Worm (Caenorhabditis elegans) whole organism, early embryonic: ENCODE data around the gene rab-19.

Source experiments
- B0310.2 ChIP-seq: sonication (generic microtip); optimal IDR thresholded peaks from 2 replicates; lab custom pipeline; 2016; ENCODE audit warnings: mild to moderate bottlenecking, missing genetic modification characterization, missing compliant biosample characterization
- F13C5.2 ChIP-seq: sonication (generic microtip); optimal IDR thresholded peaks from 2 replicates; lab custom pipeline; 2017; ENCODE audit warnings: mild to moderate bottlenecking, missing genetic modification characterization, inconsistent platforms, missing compliant biosample characterization
- aly-1 ChIP-seq: sonication (generic microtip); optimal IDR thresholded peaks from 2 replicates; lab custom pipeline; 2016; ENCODE audit warnings: missing genetic modification characterization, missing compliant biosample characterization
- ama-1 ChIP-seq: fragments of 150-350 bp; optimal IDR thresholded peaks from 2 replicates; lab custom pipeline; 2014
- ceh-13 ChIP-seq: fragments of 200-800 bp; sonication (Bioruptor generic); optimal IDR thresholded peaks from 2 replicates; lab custom pipeline; 2018; ENCODE audit warnings: mild to moderate bottlenecking, missing genetic modification characterization, missing compliant biosample characterization
- ceh-36 ChIP-seq: sonication (generic microtip); optimal IDR thresholded peaks from 2 replicates; lab custom pipeline; 2016; ENCODE audit warnings: missing genetic modification characterization, inconsistent platforms, missing compliant biosample characterization
- ets-7 ChIP-seq: sonication (generic microtip); optimal IDR thresholded peaks from 2 replicates; lab custom pipeline; 2016; ENCODE audit warnings: missing genotype, missing genetic modification characterization, missing compliant biosample characterization
- flt-1 ChIP-seq: fragments of 200-800 bp; sonication (Bioruptor generic); IDR thresholded peaks from 2 replicates; pipeline ENCODE4 v1.3.6; 2022; ENCODE audit warnings: missing genetic modification characterization, missing compliant biosample characterization
- hmbx-1 ChIP-seq: sonication (generic microtip); optimal IDR thresholded peaks from 2 replicates; lab custom pipeline; 2016; ENCODE audit warnings: mild to moderate bottlenecking, missing genetic modification characterization, missing compliant biosample characterization
- hmg-4 ChIP-seq: fragments of 200-800 bp; sonication (Bioruptor generic); optimal IDR thresholded peaks from 2 replicates; lab custom pipeline; 2018; ENCODE audit warnings: mild to moderate bottlenecking, missing genetic modification characterization, missing compliant biosample characterization
- hnd-1 ChIP-seq: sonication (generic microtip); optimal IDR thresholded peaks from 2 replicates; lab custom pipeline; 2016; ENCODE audit warnings: missing genetic modification characterization, missing compliant biosample characterization
- pes-1 ChIP-seq: fragments of 200-800 bp; sonication (Bioruptor generic); IDR thresholded peaks from 2 replicates; pipeline ENCODE4 v1.3.6; 2022; ENCODE audit warnings: missing genetic modification reagents, missing genetic modification characterization, missing compliant biosample characterization
- scrt-1 ChIP-seq: fragments of 200-800 bp; sonication (Bioruptor generic); IDR thresholded peaks from 2 replicates; pipeline ENCODE4 v1.3.6; 2022; ENCODE audit warnings: missing genetic modification characterization, missing compliant biosample characterization
- sea-1 ChIP-seq: fragments of 200-800 bp; sonication (Bioruptor generic); conservative IDR thresholded peaks from 2 replicates; pipeline ENCODE4 v1.3.6; 2022; ENCODE audit warnings: missing genetic modification characterization, missing compliant biosample characterization
- tbx-11 ChIP-seq: fragments of 200-800 bp; sonication (Bioruptor generic); IDR thresholded peaks from 2 replicates; pipeline ENCODE4 v1.3.6; 2022; ENCODE audit warnings: missing genetic modification characterization, missing compliant biosample characterization
- tbx-37 ChIP-seq: fragments of 200-800 bp; sonication (Bioruptor generic); conservative IDR thresholded peaks from 2 replicates; pipeline ENCODE4 v1.3.6; 2022; ENCODE audit warnings: missing genetic modification reagents, missing genetic modification characterization, missing compliant biosample characterization
- tra-4 ChIP-seq: sonication (generic microtip); optimal IDR thresholded peaks from 2 replicates; lab custom pipeline; 2017; ENCODE audit warnings: missing genetic modification characterization, missing compliant biosample characterization

Gene rab-19

ce11 chrIV:13354044-13354443 is 30.1 kb downstream of the rab-19 start:
- TF ChIP-seq scrt-1 (no peak), hmbx-1 (tag; lab: Kevin White, UChicago) (no peak), hmg-4 (GFP tag; lab: Kevin White, UChicago) (no peak), B0310.2 (no peak), hnd-1 (tag; lab: Kevin White, UChicago) (no peak), tbx-37 (GFP tag; lab: Robert Waterston, UW) (no peak), tra-4 (tag; lab: Kevin White, UChicago) (no peak), tbx-11 (GFP tag; lab: Robert Waterston, UW) (no peak), ama-1 (no peak), aly-1 (tag; lab: Kevin White, UChicago) (no peak), sea-1 (GFP tag; lab: Robert Waterston, UW) (no peak), F13C5.2 (tag; lab: Kevin White, UChicago) (no peak), ets-7 (no peak), ceh-13 (GFP tag; lab: Kevin White, UChicago) (no peak), ceh-36 (tag; lab: Kevin White, UChicago) (no peak), pes-1 (no peak), flt-1 (GFP tag; lab: Robert Waterston, UW) (no peak)

ce11 chrIV:13353143-13353773 is 30.9 kb downstream of the rab-19 start, which contains the start of the genes rec-8 and mex-5:
Gene rec-8 (minus strand): TSS chrIV:13353193.
Gene mex-5 (plus strand): TSS chrIV:13353723.
- TF ChIP-seq F13C5.2 (tag; lab: Kevin White, UChicago) = no peak
- no peak for TF ChIP-seq scrt-1
- TF ChIP-seq B0310.2 = no peak
- TF ChIP-seq flt-1 (GFP tag; lab: Robert Waterston, UW) = no peak
- no peak for TF ChIP-seq tbx-11 (GFP tag; lab: Robert Waterston, UW)
- no peak for TF ChIP-seq tra-4 (tag; lab: Kevin White, UChicago)
- TF ChIP-seq ets-7 = no peak
- TF ChIP-seq pes-1 = no peak
- no peak for TF ChIP-seq ceh-13 (GFP tag; lab: Kevin White, UChicago)
- no peak for TF ChIP-seq ceh-36 (tag; lab: Kevin White, UChicago)
- TF ChIP-seq hmbx-1 (tag; lab: Kevin White, UChicago) = no peak
- TF ChIP-seq aly-1 (tag; lab: Kevin White, UChicago) = no peak
- no peak for TF ChIP-seq tbx-37 (GFP tag; lab: Robert Waterston, UW)
- no peak for TF ChIP-seq hmg-4 (GFP tag; lab: Kevin White, UChicago)
- no peak for TF ChIP-seq ama-1
- no peak for TF ChIP-seq sea-1 (GFP tag; lab: Robert Waterston, UW)
- no peak for TF ChIP-seq hnd-1 (tag; lab: Kevin White, UChicago)

ce11 chrIV:13348592-13348991 is 35.6 kb downstream of the rab-19 start, which contains the start of gene W02A2.12:
Gene W02A2.12 (minus strand): TSS chrIV:13348831.
- TF ChIP-seq tbx-37 (GFP tag; lab: Robert Waterston, UW) (no peak), ceh-13 (GFP tag; lab: Kevin White, UChicago) (no peak), hmbx-1 (tag; lab: Kevin White, UChicago) (no peak), scrt-1 (no peak), ama-1 (no peak), tbx-11 (GFP tag; lab: Robert Waterston, UW) (no peak), pes-1 (no peak), ceh-36 (tag; lab: Kevin White, UChicago) (no peak), hmg-4 (GFP tag; lab: Kevin White, UChicago) (no peak), sea-1 (GFP tag; lab: Robert Waterston, UW) (no peak), tra-4 (tag; lab: Kevin White, UChicago) (no peak), aly-1 (tag; lab: Kevin White, UChicago) (no peak), flt-1 (GFP tag; lab: Robert Waterston, UW) (no peak)

ce11 chrIV:13347232-13347715 is 36.9 kb downstream of the rab-19 start, which contains the start of gene W02A2.9:
Gene W02A2.9 (plus strand): TSS chrIV:13347665.
- TF ChIP-seq tbx-37 (GFP tag; lab: Robert Waterston, UW) (no peak), ets-7 (no peak), F13C5.2 (tag; lab: Kevin White, UChicago) (no peak), B0310.2 (no peak), hmbx-1 (tag; lab: Kevin White, UChicago) (no peak), hmg-4 (GFP tag; lab: Kevin White, UChicago) (no peak), tra-4 (tag; lab: Kevin White, UChicago) (no peak), aly-1 (tag; lab: Kevin White, UChicago) (no peak), ceh-13 (GFP tag; lab: Kevin White, UChicago) (no peak), sea-1 (GFP tag; lab: Robert Waterston, UW) (no peak), ceh-36 (tag; lab: Kevin White, UChicago) (no peak), pes-1 (no peak), ama-1 (no peak), tbx-11 (GFP tag; lab: Robert Waterston, UW) (no peak), flt-1 (GFP tag; lab: Robert Waterston, UW) (no peak), scrt-1 (no peak)

ce11 chrIV:13346078-13346477 is 38.1 kb downstream of the rab-19 start:
- TF ChIP-seq F13C5.2 (tag; lab: Kevin White, UChicago) (no peak), tbx-37 (GFP tag; lab: Robert Waterston, UW) (no peak), pes-1 (no peak), scrt-1 (no peak), B0310.2 (no peak), tra-4 (tag; lab: Kevin White, UChicago) (no peak), ceh-36 (tag; lab: Kevin White, UChicago) (no peak), hmbx-1 (tag; lab: Kevin White, UChicago) (no peak), hmg-4 (GFP tag; lab: Kevin White, UChicago) (no peak), ama-1 (no peak), sea-1 (GFP tag; lab: Robert Waterston, UW) (no peak)

- no peak for TF ChIP-seq aly-1 (tag; lab: Kevin White, UChicago)
- no peak for TF ChIP-seq hmg-4 (GFP tag; lab: Kevin White, UChicago)
- TF ChIP-seq sea-1 (GFP tag; lab: Robert Waterston, UW) = no peak
- TF ChIP-seq B0310.2 = no peak
- TF ChIP-seq ama-1 = no peak
- no peak for TF ChIP-seq tbx-37 (GFP tag; lab: Robert Waterston, UW)
- TF ChIP-seq ets-7 = no peak
- TF ChIP-seq hmbx-1 (tag; lab: Kevin White, UChicago) = no peak
- no peak for TF ChIP-seq tbx-11 (GFP tag; lab: Robert Waterston, UW)
- TF ChIP-seq F13C5.2 (tag; lab: Kevin White, UChicago) = no peak
- no peak for TF ChIP-seq tra-4 (tag; lab: Kevin White, UChicago)
- TF ChIP-seq pes-1 = no peak
- no peak for TF ChIP-seq scrt-1
- TF ChIP-seq ceh-13 (GFP tag; lab: Kevin White, UChicago) = no peak
- no peak for TF ChIP-seq flt-1 (GFP tag; lab: Robert Waterston, UW)
- TF ChIP-seq ceh-36 (tag; lab: Kevin White, UChicago) = no peak
- no peak for TF ChIP-seq hnd-1 (tag; lab: Kevin White, UChicago)
Measured at ce11 chrIV:13342555-13342954, 41.6 kb downstream of the rab-19 start, which contains the start of gene W02A2.5. Gene W02A2.5 (plus strand): TSS chrIV:13342855.
